Worm (Caenorhabditis elegans): ENCODE results near the gene irld-26.

irld-26 gene

DNA sequence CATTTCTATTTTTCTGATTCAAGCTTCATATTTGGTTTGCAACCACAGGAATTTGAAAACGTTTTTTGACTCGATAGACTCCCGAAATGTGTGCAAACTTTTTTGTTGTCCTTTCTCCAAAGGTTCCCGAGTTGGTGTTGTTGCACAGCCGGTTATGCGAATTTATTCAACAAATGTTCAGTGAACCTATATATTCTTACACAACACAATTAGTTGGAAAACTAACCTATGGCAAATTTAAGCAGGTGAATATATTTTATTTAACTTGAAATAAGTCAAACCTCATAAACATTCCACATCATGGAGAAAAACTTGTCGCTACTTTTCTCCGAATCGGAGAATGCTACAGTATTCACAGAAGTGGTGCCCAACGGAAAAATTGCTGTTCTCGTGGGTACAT lies 21.6 kb upstream of the irld-26 start, which contains the start of gene srz-14:
TSS of gene srz-14 (plus strand) at position 301 of the 400 bp plus-strand sequence.
- TF ChIP-seq pha-4 (tag; optimal IDR thresholded peaks at IDR 0.05) (no peak), C08G9.2 (tag; optimal IDR thresholded peaks at IDR 0.05) (no peak), ama-1 (optimal IDR thresholded peaks at IDR 0.05) (no peak), ceh-2 (tag; optimal IDR thresholded peaks at IDR 0.05) (no peak), odd-2 (tag; optimal IDR thresholded peaks at IDR 0.05) (no peak), ceh-6 (GFP tag; optimal IDR thresholded peaks at IDR 0.05) (no peak), C38D4.7 (GFP tag; optimal IDR thresholded peaks at IDR 0.05) (no peak), ceh-45 (GFP tag; IDR thresholded peaks at IDR 0.05) (no peak), T23F11.4 (GFP tag; optimal IDR thresholded peaks at IDR 0.05) (no peak), tbx-2 (tag; optimal IDR thresholded peaks at IDR 0.05) (no peak), nhr-11 (tag; optimal IDR thresholded peaks at IDR 0.05) (no peak)

DNA sequence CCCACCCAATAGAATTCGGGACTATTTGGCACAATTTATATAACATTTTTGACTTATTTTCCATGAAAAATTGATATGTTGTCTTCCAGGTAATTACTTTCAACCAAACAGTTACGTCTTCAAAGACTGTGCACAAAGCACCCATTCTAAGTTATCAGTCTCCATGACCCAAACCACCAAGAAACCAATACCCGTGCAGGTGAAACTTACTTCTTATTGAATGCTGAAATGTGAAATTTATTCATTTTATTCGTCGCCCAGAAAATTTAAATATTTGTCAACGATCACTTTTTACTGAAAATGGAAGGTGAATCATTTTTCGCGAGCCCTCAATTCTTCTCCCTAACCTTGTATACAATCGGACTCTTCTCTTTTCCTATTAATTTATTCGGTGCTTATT lies 14.5 kb upstream of the irld-26 start, which contains the start of gene srh-281:
TSS of gene srh-281 (plus strand) at position 301 of the 400 bp plus-strand sequence.
- no peak for TF ChIP-seq F13H6.1 (tag; optimal IDR thresholded peaks at IDR 0.05)
- no peak for TF ChIP-seq ceh-19 (GFP tag; optimal IDR thresholded peaks at IDR 0.05)
- TF ChIP-seq ceh-48 (tag; optimal IDR thresholded peaks at IDR 0.05): no peak
- no peak for TF ChIP-seq che-1 (tag; optimal IDR thresholded peaks at IDR 0.05)
- TF ChIP-seq odd-2 (tag; optimal IDR thresholded peaks at IDR 0.05): no peak
- TF ChIP-seq unc-86 (tag; optimal IDR thresholded peaks at IDR 0.05): no peak

DNA sequence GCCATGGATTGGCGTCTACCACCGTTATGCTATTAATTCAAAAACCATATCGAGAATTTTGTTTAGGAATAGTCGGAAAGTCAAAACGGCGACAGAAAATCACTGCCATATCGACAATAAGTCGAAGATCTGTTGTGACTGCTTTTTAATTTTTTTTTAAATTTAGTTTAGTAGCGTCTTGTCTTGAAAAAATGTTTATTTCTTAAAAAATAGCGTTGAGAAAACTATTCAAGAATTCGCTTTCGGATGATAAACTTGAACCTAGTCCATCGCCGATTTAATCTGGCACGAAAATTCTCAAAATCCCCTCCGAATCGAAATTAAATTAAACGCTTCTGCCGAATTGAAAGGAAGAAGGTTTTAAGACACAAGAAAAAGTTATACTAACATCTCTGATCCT lies 12.9 kb upstream of the irld-26 start, which contains the start of gene srh-279:
TSS of gene srh-279 (plus strand) at position 301 of the 400 bp plus-strand sequence.
- TF ChIP-seq ttx-3 (tag; optimal IDR thresholded peaks at IDR 0.05) (no peak), ztf-16 (tag; optimal IDR thresholded peaks at IDR 0.05) (no peak), T23F11.4 (GFP tag; optimal IDR thresholded peaks at IDR 0.05) (no peak), nfya-1 (tag; optimal IDR thresholded peaks at IDR 0.05) (no peak), ceh-30 (tag; optimal IDR thresholded peaks at IDR 0.05) (no peak), ceh-2 (tag; optimal IDR thresholded peaks at IDR 0.05) (no peak), lim-6 (tag; optimal IDR thresholded peaks at IDR 0.05) (no peak), ets-4 (tag; optimal IDR thresholded peaks at IDR 0.05) (no peak), ceh-18 (tag; optimal IDR thresholded peaks at IDR 0.05) (no peak), tbx-2 (tag; optimal IDR thresholded peaks at IDR 0.05) (no peak), C38D4.7 (GFP tag; optimal IDR thresholded peaks at IDR 0.05) (no peak), rnt-1 (tag; optimal IDR thresholded peaks at IDR 0.05) (no peak), ceh-19 (GFP tag; optimal IDR thresholded peaks at IDR 0.05) (no peak), tbx-7 (tag; optimal IDR thresholded peaks at IDR 0.05) (no peak), odd-2 (tag; optimal IDR thresholded peaks at IDR 0.05) (no peak), K02D7.2 (tag; optimal IDR thresholded peaks at IDR 0.05) (no peak), ceh-22 (tag; optimal IDR thresholded peaks at IDR 0.05) (no peak), ceh-34 (tag; optimal IDR thresholded peaks at IDR 0.05) (no peak)

DNA sequence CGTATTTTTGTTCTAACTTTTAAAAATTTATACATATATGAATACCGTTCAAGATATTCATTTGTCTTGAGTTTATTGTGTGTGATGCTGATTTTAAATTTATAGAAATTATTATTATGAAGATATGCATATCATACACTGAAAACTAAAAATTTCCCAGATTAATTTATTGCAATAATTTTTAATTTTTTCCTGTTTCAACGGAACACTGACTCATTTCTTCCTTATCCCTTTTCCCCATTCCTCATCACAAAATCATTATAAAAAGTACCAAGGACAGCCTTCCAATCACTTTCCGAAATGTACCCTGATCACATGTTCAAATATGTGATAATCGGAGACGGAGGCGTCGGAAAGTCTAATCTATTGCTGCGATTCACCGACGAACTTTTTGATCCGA lies 10.3 kb upstream of the irld-26 start, which contains the start of gene rabr-4:
TSS of gene rabr-4 (plus strand) at position 301 of the 400 bp plus-strand sequence.
- TF ChIP-seq T23F11.4 (GFP tag; optimal IDR thresholded peaks at IDR 0.05): no peak

DNA sequence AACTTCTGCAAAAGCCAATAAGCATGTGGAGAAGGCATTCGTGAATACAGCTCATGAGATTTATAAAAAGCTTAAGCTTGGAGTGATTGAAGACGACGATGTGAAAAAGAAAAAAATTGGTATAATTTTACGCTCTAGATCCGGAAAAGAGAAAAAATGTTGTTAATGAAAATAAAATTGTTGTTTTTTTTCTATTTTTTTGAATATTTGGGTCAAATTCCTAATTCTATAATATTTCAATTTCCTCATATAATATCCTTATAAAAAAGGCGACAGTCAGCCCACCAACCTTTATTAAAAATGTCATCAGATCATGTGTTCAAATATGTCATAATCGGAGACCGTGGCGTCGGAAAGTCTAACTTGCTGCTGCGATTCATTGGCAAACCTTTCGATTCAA lies 9.6 kb upstream of the irld-26 start, which contains the start of gene rabr-3:
TSS of gene rabr-3 (plus strand) at position 301 of the 400 bp plus-strand sequence.
- TF ChIP-seq npax-4 (tag; optimal IDR thresholded peaks at IDR 0.05) (no peak), elt-2 (tag; optimal IDR thresholded peaks at IDR 0.05) (no peak), nfya-1 (tag; optimal IDR thresholded peaks at IDR 0.05) (no peak), unc-3 (GFP tag; conservative IDR thresholded peaks at IDR 0.05) (no peak), unc-3 (tag; optimal IDR thresholded peaks at IDR 0.05) (no peak), ama-1 (optimal IDR thresholded peaks at IDR 0.05) (no peak), rnt-1 (tag; optimal IDR thresholded peaks at IDR 0.05) (no peak), ceh-14 (tag; optimal IDR thresholded peaks at IDR 0.05) (no peak), K02D7.2 (tag; optimal IDR thresholded peaks at IDR 0.05) (no peak), ceh-34 (tag; optimal IDR thresholded peaks at IDR 0.05) (no peak), ttx-3 (tag; optimal IDR thresholded peaks at IDR 0.05) (no peak), sox-2 (GFP tag; IDR thresholded peaks at IDR 0.05) (no peak), hlh-13 (GFP tag; optimal IDR thresholded peaks at IDR 0.05) (no peak), pha-2 (tag; optimal IDR thresholded peaks at IDR 0.05) (no peak), C38D4.7 (GFP tag; optimal IDR thresholded peaks at IDR 0.05) (no peak), ceh-9 (tag; optimal IDR thresholded peaks at IDR 0.05) (no peak)
